Worm (Caenorhabditis elegans): ENCODE results near the gene flp-23.

The flp-23 gene

ce11 chrIII:8643639-8644038 lies 6.9 kb upstream of the flp-23 start, which contains the start of gene twk-7:
Gene twk-7, minus strand, starts transcription at chrIII:8643739.
- no peak for TF ChIP-seq nhr-11 (tag; optimal IDR thresholded peaks at IDR 0.05)
- no peak for TF ChIP-seq egl-27 (tag; optimal IDR thresholded peaks at IDR 0.05)
- no peak for TF ChIP-seq Y55F3AM.14 (GFP tag; optimal IDR thresholded peaks at IDR 0.05)
- TF ChIP-seq ztf-11 (tag; optimal IDR thresholded peaks at IDR 0.05), result no peak
- no peak for TF ChIP-seq snpc-4 (tag; optimal IDR thresholded peaks at IDR 0.05)
- TF ChIP-seq ama-1 (optimal IDR thresholded peaks at IDR 0.05), result no peak
- no peak for TF ChIP-seq ztf-4 (tag; optimal IDR thresholded peaks at IDR 0.05)
- no peak for TF ChIP-seq unc-39 (tag; optimal IDR thresholded peaks at IDR 0.05)
- no peak for TF ChIP-seq unc-55 (GFP tag; optimal IDR thresholded peaks at IDR 0.05)
- no peak for TF ChIP-seq peb-1 (tag; optimal IDR thresholded peaks at IDR 0.05)
- no peak for TF ChIP-seq mbf-1 (tag; optimal IDR thresholded peaks at IDR 0.05)
- TF ChIP-seq nhr-6 (tag; optimal IDR thresholded peaks at IDR 0.05), result no peak
- no peak for TF ChIP-seq nhr-237 (tag; optimal IDR thresholded peaks at IDR 0.05)

- peak; percentile 32 for TF ChIP-seq fos-1 (tag; optimal IDR thresholded peaks at IDR 0.05)
- no peak for TF ChIP-seq blmp-1 (tag; optimal IDR thresholded peaks at IDR 0.05; ENCODE audit: insufficient read depth)
- TF ChIP-seq sma-9 (GFP tag; optimal IDR thresholded peaks at IDR 0.05), result peak; percentile 9
- no peak for TF ChIP-seq sma-9 (tag; optimal IDR thresholded peaks at IDR 0.05)
- TF ChIP-seq lin-13 (GFP tag; optimal IDR thresholded peaks at IDR 0.05), result no peak
- TF ChIP-seq elt-1 (tag; optimal IDR thresholded peaks at IDR 0.05), result no peak
Measured at ce11 chrIII:8646021-8646420, 4.5 kb upstream of the flp-23 start.

DNA sequence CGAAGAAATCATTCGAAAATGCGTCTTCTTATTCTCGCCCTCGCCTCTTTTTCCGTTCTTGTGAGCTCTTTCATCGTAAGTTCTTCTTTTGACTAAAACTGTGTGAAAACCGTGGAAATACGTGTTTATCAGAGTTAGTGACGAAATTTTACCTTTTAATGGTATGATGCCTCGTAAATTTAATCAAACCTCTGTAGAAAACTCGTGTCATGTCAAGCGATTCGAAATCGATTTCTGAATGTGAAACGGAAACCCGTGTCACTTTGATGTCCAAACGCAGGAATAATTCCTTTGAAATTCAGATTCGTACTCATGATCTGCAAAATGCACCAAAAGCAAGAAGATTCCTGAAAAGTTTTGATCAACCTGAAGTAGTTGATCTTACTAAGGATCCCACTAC lies 2.0 kb upstream of the flp-23 start, which contains the start of gene F22B7.3:
F22B7.3 (plus strand) TSS at position 301 of the 400 bp plus-strand sequence.
- TF ChIP-seq ZK546.5 (tag; optimal IDR thresholded peaks at IDR 0.05) (no peak), sma-3 (GFP tag; optimal IDR thresholded peaks at IDR 0.05) (no peak), ceh-16 (tag; optimal IDR thresholded peaks at IDR 0.05) (no peak), elt-1 (tag; optimal IDR thresholded peaks at IDR 0.05) (no peak), C34F6.9 (tag; optimal IDR thresholded peaks at IDR 0.05) (no peak), nhr-10 (tag; optimal IDR thresholded peaks at IDR 0.05) (no peak), snpc-4 (tag; optimal IDR thresholded peaks at IDR 0.05) (no peak), ztf-11 (tag; optimal IDR thresholded peaks at IDR 0.05) (no peak), mbf-1 (tag; optimal IDR thresholded peaks at IDR 0.05) (no peak)

ce11 chrIII:8652112-8652694 lies 1.6 kb downstream of the flp-23 start:
- TF ChIP-seq F13H6.1 (tag; optimal IDR thresholded peaks at IDR 0.05), result no peak
- TF ChIP-seq ama-1 (optimal IDR thresholded peaks at IDR 0.05), result peak; percentile 70
- TF ChIP-seq unc-55 (GFP tag; optimal IDR thresholded peaks at IDR 0.05), result no peak
- peak in 1 of 2 experiments; percentile 17 for TF ChIP-seq lsy-2 (tag; optimal IDR thresholded peaks at IDR 0.05)
- peak; percentile 3 for TF ChIP-seq sma-3 (GFP tag; optimal IDR thresholded peaks at IDR 0.05)
- no peak for TF ChIP-seq ceh-82 (tag; optimal IDR thresholded peaks at IDR 0.05)
- TF ChIP-seq nhr-237 (tag; optimal IDR thresholded peaks at IDR 0.05), result no peak
- peak; percentile 17 for TF ChIP-seq gmeb-1 (tag; optimal IDR thresholded peaks at IDR 0.05)
- no peak for TF ChIP-seq alr-1 (tag; optimal IDR thresholded peaks at IDR 0.05)
- TF ChIP-seq R02D3.7 (tag; optimal IDR thresholded peaks at IDR 0.05), result no peak
- no peak for TF ChIP-seq nhr-77 (tag; optimal IDR thresholded peaks at IDR 0.05)
- TF ChIP-seq elt-1 (tag; optimal IDR thresholded peaks at IDR 0.05), result no peak
- TF ChIP-seq unc-39 (tag; optimal IDR thresholded peaks at IDR 0.05), result no peak
- TF ChIP-seq nhr-11 (tag; optimal IDR thresholded peaks at IDR 0.05), result no peak

DNA sequence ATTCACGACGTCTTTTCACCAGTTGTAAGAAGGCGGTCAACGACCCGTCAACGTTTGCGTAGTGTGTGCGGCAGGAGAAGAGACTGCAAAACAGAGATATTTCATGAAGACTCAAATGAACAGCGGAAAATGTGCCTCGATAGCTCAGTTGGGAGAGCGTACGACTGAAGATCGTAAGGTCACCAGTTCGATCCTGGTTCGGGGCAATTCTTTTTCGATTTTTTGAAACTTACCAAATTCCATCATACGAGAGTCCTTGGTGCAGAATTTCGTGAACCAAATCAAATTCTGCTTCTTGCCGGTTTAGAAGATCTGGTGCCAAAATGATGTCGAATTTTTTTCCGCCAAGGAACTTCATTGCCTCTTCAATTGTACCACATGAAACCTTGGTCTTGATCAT lies 2.4 kb downstream of the flp-23 start:
- peak; percentile 39 for TF ChIP-seq unc-55 (GFP tag; optimal IDR thresholded peaks at IDR 0.05)
- TF ChIP-seq nhr-129 (tag; optimal IDR thresholded peaks at IDR 0.05), result peak; percentile 80
- TF ChIP-seq nhr-21 (tag; optimal IDR thresholded peaks at IDR 0.05), result peak; percentile 19
- TF ChIP-seq ama-1 (optimal IDR thresholded peaks at IDR 0.05), result peak; percentile 34
- TF ChIP-seq elt-1 (tag; optimal IDR thresholded peaks at IDR 0.05), result no peak
- no peak for TF ChIP-seq ceh-16 (tag; optimal IDR thresholded peaks at IDR 0.05)
- no peak for TF ChIP-seq lin-39 (tag; optimal IDR thresholded peaks at IDR 0.05)
- TF ChIP-seq mab-5 (tag; optimal IDR thresholded peaks at IDR 0.05), result no peak
- TF ChIP-seq unc-62 (GFP tag; optimal IDR thresholded peaks at IDR 0.05), result no peak
- TF ChIP-seq sem-4 (tag; optimal IDR thresholded peaks at IDR 0.05), result no peak
- no peak for TF ChIP-seq snpc-4 (tag; optimal IDR thresholded peaks at IDR 0.05)
- peak in 1 of 2 experiments; percentile 56 for TF ChIP-seq lsy-2 (tag; optimal IDR thresholded peaks at IDR 0.05)
- TF ChIP-seq blmp-1 (tag; optimal IDR thresholded peaks at IDR 0.05; ENCODE audit: insufficient read depth), result peak; percentile 6
- no peak for TF ChIP-seq sma-3 (GFP tag; optimal IDR thresholded peaks at IDR 0.05)
- TF ChIP-seq F13H6.1 (tag; optimal IDR thresholded peaks at IDR 0.05), result no peak
- TF ChIP-seq sma-9 (GFP tag; optimal IDR thresholded peaks at IDR 0.05), result peak; percentile 39
- TF ChIP-seq sma-9 (tag; optimal IDR thresholded peaks at IDR 0.05), result no peak
- no peak for TF ChIP-seq nhr-23 (tag; optimal IDR thresholded peaks at IDR 0.05)
- no peak for TF ChIP-seq ztf-1 (GFP tag; conservative IDR thresholded peaks at IDR 0.05)
- TF ChIP-seq fos-1 (tag; optimal IDR thresholded peaks at IDR 0.05), result peak; percentile 40
- peak; percentile 38 for TF ChIP-seq C34F6.9 (tag; optimal IDR thresholded peaks at IDR 0.05)
- peak; percentile 9 for TF ChIP-seq ztf-4 (tag; optimal IDR thresholded peaks at IDR 0.05)

Data from whole organism, L2 larva.